Fruit fly (Drosophila melanogaster) whole organism, embryonic: ENCODE measurements around the gene barc.

Experiments used
- Abd-B ChIP-seq: fragments of 200-800 bp; sonication (Bioruptor generic); optimal IDR thresholded peaks from 2 replicates; lab custom pipeline; 2018; ENCODE audit warnings: missing biosample characterization, mild to moderate bottlenecking, missing genetic modification characterization, moderate library complexity
- Adf1 ChIP-seq: fragments of 200-800 bp; sonication (Bioruptor generic); IDR thresholded peaks from 2 replicates; pipeline ENCODE4 v1.3.6; 2022; ENCODE audit warnings: missing biosample characterization, missing genetic modification characterization
- Asciz ChIP-seq: fragments of 200-800 bp; sonication (Bioruptor generic); optimal IDR thresholded peaks from 2 replicates; lab custom pipeline; 2017; ENCODE audit warnings: missing biosample characterization, mild to moderate bottlenecking, missing genetic modification characterization, missing genetic modification reagents
- Awh ChIP-seq: fragments of 200-800 bp; sonication (Bioruptor generic); IDR thresholded peaks from 2 replicates; pipeline ENCODE4, ENCODE4 v1.3.6; 2022; ENCODE audit warnings: missing biosample characterization, missing genetic modification characterization
- CG10654 ChIP-seq: fragments of 200-800 bp; sonication (Bioruptor generic); optimal IDR thresholded peaks from 2 replicates; lab custom pipeline; 2016; ENCODE audit warnings: missing biosample characterization, missing genetic modification characterization
- CG14050 ChIP-seq: fragments of 200-800 bp; sonication (Bioruptor generic); IDR thresholded peaks from 3 replicates; pipeline ENCODE4 v1.3.6; 2022; ENCODE audit warnings: missing biosample characterization, missing genetic modification characterization
- CG14860 ChIP-seq: fragments of 200-800 bp; sonication (Bioruptor generic); IDR thresholded peaks from 3 replicates; pipeline ENCODE4 v1.3.6; 2022; ENCODE audit warnings: missing biosample characterization, missing genetic modification characterization; ENCODE audit not compliant: partially characterized antibody
- CG1529 ChIP-seq: fragments of 200-800 bp; sonication (Bioruptor generic); optimal IDR thresholded peaks from 3 replicates; lab custom pipeline; 2018; ENCODE audit warnings: missing biosample characterization, missing genetic modification characterization
- CG1603 ChIP-seq: fragments of 200-800 bp; sonication (Bioruptor generic); optimal IDR thresholded peaks from 2 replicates; lab custom pipeline; 2019; ENCODE audit warnings: missing biosample characterization, mild to moderate bottlenecking, missing genetic modification characterization, moderate library complexity
- CG17328 ChIP-seq: fragments of 200-800 bp; sonication (Bioruptor generic); IDR thresholded peaks from 2 replicates; pipeline ENCODE4 v1.3.6; 2022; ENCODE audit warnings: missing biosample characterization, missing genetic modification characterization
- CG17912 ChIP-seq: fragments of 200-800 bp; sonication (Bioruptor generic); optimal IDR thresholded peaks from 2 replicates; lab custom pipeline; 2018; ENCODE audit warnings: missing biosample characterization, mild to moderate bottlenecking, missing genetic modification characterization
- CG33557 ChIP-seq: fragments of 200-800 bp; sonication (Bioruptor generic); optimal IDR thresholded peaks from 2 replicates; lab custom pipeline; 2019; ENCODE audit warnings: missing biosample characterization, mild to moderate bottlenecking, missing genetic modification characterization, moderate library complexity
- CG6175 ChIP-seq: fragments of 200-800 bp; sonication (Bioruptor generic); IDR thresholded peaks from 3 replicates; pipeline ENCODE4 v1.3.6; 2022; ENCODE audit warnings: missing biosample characterization, missing genetic modification characterization
- CG6272 ChIP-seq: fragments of 200-800 bp; sonication (Bioruptor generic); IDR thresholded peaks from 2 replicates; pipeline ENCODE4 v1.3.6; 2022; ENCODE audit warnings: missing biosample characterization, missing genetic modification characterization
- CG6683 ChIP-seq: fragments of 200-800 bp; sonication (Bioruptor generic); optimal IDR thresholded peaks from 2 replicates; lab custom pipeline; 2017; ENCODE audit warnings: missing biosample characterization, mild to moderate bottlenecking, missing genetic modification characterization, missing genetic modification reagents
- CG6791 ChIP-seq: fragments of 200-800 bp; sonication (Bioruptor generic); IDR thresholded peaks from 3 replicates; pipeline ENCODE4 v1.3.6; 2022; ENCODE audit warnings: missing biosample characterization, missing genetic modification characterization; ENCODE audit not compliant: partially characterized antibody
- CG7963 ChIP-seq: fragments of 200-800 bp; sonication (Bioruptor generic); IDR thresholded peaks from 3 replicates; pipeline ENCODE4 v1.3.6; 2022; ENCODE audit warnings: missing biosample characterization, missing genetic modification characterization; ENCODE audit not compliant: partially characterized antibody
- CG8924 ChIP-seq: fragments of 200-800 bp; optimal IDR thresholded peaks from 3 replicates; lab custom pipeline; 2019; ENCODE audit warnings: missing biosample characterization, mild to moderate bottlenecking, missing genetic modification characterization, moderate library complexity
- CG9876 ChIP-seq: fragments of 200-800 bp; sonication (Bioruptor generic); optimal IDR thresholded peaks from 2 replicates; lab custom pipeline; 2016; ENCODE audit warnings: missing biosample characterization, missing genetic modification characterization
- Dip3 ChIP-seq: fragments of 200-800 bp; sonication (Bioruptor generic); optimal IDR thresholded peaks from 3 replicates; lab custom pipeline; 2016; ENCODE audit warnings: missing biosample characterization, missing genetic modification characterization
- H2.0 ChIP-seq: fragments of 200-800 bp; sonication (Bioruptor generic); IDR thresholded peaks from 2 replicates; pipeline ENCODE4 v1.3.6; 2022; ENCODE audit warnings: missing biosample characterization, missing genetic modification characterization
- HLH4C ChIP-seq: fragments of 200-800 bp; sonication (Bioruptor generic); IDR thresholded peaks from 3 replicates; pipeline ENCODE4 v1.3.6; 2022; ENCODE audit warnings: missing biosample characterization, missing genetic modification characterization; ENCODE audit not compliant: partially characterized antibody
- Hsf ChIP-seq: fragments of 200-800 bp; sonication (Bioruptor generic); optimal IDR thresholded peaks from 3 replicates; lab custom pipeline; 2016; ENCODE audit warnings: missing biosample characterization, missing genetic modification characterization
- Poxn ChIP-seq: fragments of 200-800 bp; sonication (Bioruptor generic); IDR thresholded peaks from 2 replicates; pipeline ENCODE4 v1.3.6; 2022; ENCODE audit warnings: missing biosample characterization, missing genetic modification characterization
- TFAM ChIP-seq: fragments of 200-800 bp; sonication (Bioruptor generic); optimal IDR thresholded peaks from 2 replicates; lab custom pipeline; 2017; ENCODE audit warnings: missing biosample characterization, missing genetic modification characterization, inconsistent platforms
- Tbp ChIP-seq: fragments of >200 bp; optimal IDR thresholded peaks from 2 replicates; lab custom pipeline; 2018; ENCODE audit warnings: missing biosample characterization, missing genetic modification characterization
- ap ChIP-seq: fragments of 200-800 bp; sonication (Bioruptor generic); IDR thresholded peaks from 2 replicates; pipeline ENCODE4 v1.3.6; 2022; ENCODE audit warnings: missing biosample characterization, missing genetic modification characterization
- az2 ChIP-seq: fragments of 200-800 bp; sonication (Bioruptor generic); optimal IDR thresholded peaks from 3 replicates; lab custom pipeline; 2016; ENCODE audit warnings: missing biosample characterization, missing genetic modification characterization
- dm ChIP-seq: fragments of 200-800 bp; sonication (Bioruptor generic); optimal IDR thresholded peaks from 3 replicates; lab custom pipeline; 2016; ENCODE audit warnings: missing biosample characterization, missing genetic modification characterization
- exex ChIP-seq: fragments of 200-800 bp; sonication (Bioruptor generic); optimal IDR thresholded peaks from 4 replicates; lab custom pipeline; 2018; ENCODE audit warnings: missing biosample characterization, mild to moderate bottlenecking, missing genetic modification characterization, moderate library complexity
- fd3F ChIP-seq: fragments of 200-800 bp; sonication (Bioruptor generic); optimal IDR thresholded peaks from 2 replicates; lab custom pipeline; 2018; ENCODE audit warnings: missing biosample characterization, mild to moderate bottlenecking, missing genetic modification characterization, moderate library complexity
- fru ChIP-seq: fragments of >200 bp; optimal IDR thresholded peaks from 2 replicates; lab custom pipeline; 2017
- fu2 ChIP-seq: fragments of 200-800 bp; sonication (Bioruptor generic); optimal IDR thresholded peaks from 2 replicates; lab custom pipeline; 2016; ENCODE audit warnings: missing biosample characterization, missing genetic modification characterization
- gem ChIP-seq: fragments of 200-800 bp; sonication (Bioruptor generic); optimal IDR thresholded peaks from 2 replicates; lab custom pipeline; 2019; ENCODE audit warnings: missing biosample characterization, mild to moderate bottlenecking, missing genetic modification characterization, moderate library complexity
- lbe ChIP-seq: fragments of 200-800 bp; sonication (Bioruptor generic); optimal IDR thresholded peaks from 2 replicates; lab custom pipeline; 2016; ENCODE audit warnings: missing biosample characterization, mild to moderate bottlenecking, missing genetic modification characterization
- pb ChIP-seq: fragments of 200-800 bp; sonication (Bioruptor generic); optimal IDR thresholded peaks from 3 replicates; lab custom pipeline; 2016; ENCODE audit warnings: missing biosample characterization, missing genetic modification characterization
- ranshi ChIP-seq: fragments of 200-800 bp; sonication (Bioruptor generic); IDR thresholded peaks from 2 replicates; pipeline ENCODE4 v1.3.6; 2022; ENCODE audit warnings: missing biosample characterization, missing genetic modification characterization
- salm ChIP-seq: fragments of 200-800 bp; sonication (Bioruptor generic); optimal IDR thresholded peaks from 2 replicates; lab custom pipeline; 2018; ENCODE audit warnings: missing biosample characterization, mild to moderate bottlenecking, missing genetic modification characterization
- sim ChIP-seq: fragments of 200-800 bp; sonication (Bioruptor generic); IDR thresholded peaks from 2 replicates; pipeline ENCODE4 v1.3.6; 2022; ENCODE audit warnings: missing biosample characterization, missing genetic modification characterization
- slp2 ChIP-seq: fragments of 200-800 bp; sonication (Bioruptor generic); optimal IDR thresholded peaks from 2 replicates; lab custom pipeline; 2016; ENCODE audit warnings: missing biosample characterization, missing genetic modification characterization
- tgo ChIP-seq: fragments of 200-800 bp; sonication (Bioruptor generic); IDR thresholded peaks from 3 replicates; pipeline ENCODE4 v1.3.6; 2022; ENCODE audit warnings: missing biosample characterization, missing genetic modification characterization
- tna ChIP-seq: fragments of 200-800 bp; sonication (Bioruptor generic); IDR thresholded peaks from 2 replicates; pipeline ENCODE4 v1.3.6; 2022; ENCODE audit warnings: missing biosample characterization, missing genetic modification characterization; ENCODE audit not compliant: partially characterized antibody
- toy ChIP-seq: fragments of 200-800 bp; sonication (Bioruptor generic); IDR thresholded peaks from 2 replicates; pipeline ENCODE4 v1.3.6; 2022; ENCODE audit warnings: missing biosample characterization, missing genetic modification characterization
- twi ChIP-seq: fragments of 200-800 bp; optimal IDR thresholded peaks from 2 replicates; lab custom pipeline; 2019; ENCODE audit warnings: missing biosample characterization, mild to moderate bottlenecking, missing genetic modification characterization, moderate library complexity
- vnd ChIP-seq: fragments of 200-800 bp; sonication (Bioruptor generic); IDR thresholded peaks from 3 replicates; pipeline ENCODE4 v1.3.6; 2022; ENCODE audit warnings: missing biosample characterization, missing genetic modification characterization; ENCODE audit not compliant: partially characterized antibody
- wek ChIP-seq: fragments of 200-800 bp; sonication (Bioruptor generic); optimal IDR thresholded peaks from 3 replicates; lab custom pipeline; 2018; ENCODE audit warnings: missing biosample characterization, mild to moderate bottlenecking, missing genetic modification characterization, moderate library complexity
- zf30C ChIP-seq: fragments of 200-800 bp; sonication (Bioruptor generic); optimal IDR thresholded peaks from 3 replicates; lab custom pipeline; 2018; ENCODE audit warnings: missing biosample characterization, mild to moderate bottlenecking, missing genetic modification characterization

barc gene

DNA sequence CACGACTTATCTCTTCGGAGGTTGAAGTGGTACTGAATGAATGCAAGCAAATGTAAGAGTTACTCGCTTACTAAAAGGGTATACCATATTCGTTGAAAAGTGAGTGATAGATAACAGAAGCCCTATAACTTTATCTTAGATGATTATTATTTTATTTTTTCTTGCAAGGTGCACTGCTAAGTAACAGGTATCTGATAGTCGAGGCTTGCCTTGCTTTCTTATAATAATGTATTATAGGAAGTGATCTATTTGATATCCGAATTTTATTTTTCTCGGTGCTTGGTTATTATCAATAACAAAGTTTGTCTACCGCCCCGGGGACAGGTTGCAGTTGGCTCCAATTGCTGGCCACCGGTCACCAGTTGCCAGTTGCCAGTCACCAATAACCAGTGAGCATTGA is 61.7 kb downstream of the barc start:
- TF ChIP-seq HLH4C (peak; percentile 64; the same call in 2 of the 3 replicates), CG14050 (GFP tag; lab: Robert Waterston, UW) (no peak), Awh (GFP tag; lab: Robert Waterston, UW) (no peak), CG17328 (GFP tag; lab: Robert Waterston, UW) (no peak), pb (GFP tag; lab: Kevin White, UChicago) (no peak), gem (tag; lab: Kevin White, UChicago) (no peak), Dip3 (GFP tag; lab: Kevin White, UChicago) (no peak), CG7963 (peak; percentile 50; the same call in 1 of the 3 replicates), sim (GFP tag; lab: Robert Waterston, UW) (no peak), fru (lab: Kevin White, UChicago) (no peak), dm (GFP tag; lab: Kevin White, UChicago) (no peak), CG6272 (no peak), TFAM (GFP tag; lab: Kevin White, UChicago) (no peak), tna (GFP tag; lab: Robert Waterston, UW) (peak; percentile 51; the same call in 1 of the 2 replicates), Asciz (GFP tag; lab: Kevin White, UChicago) (no peak), Abd-B (no peak), tgo (GFP tag; lab: Robert Waterston, UW) (no peak), twi (tag; lab: Kevin White, UChicago) (no peak), CG8924 (tag; lab: Kevin White, UChicago) (no peak), Hsf (no peak), fu2 (GFP tag; lab: Kevin White, UChicago) (no peak), salm (tag; lab: Kevin White, UChicago) (no peak), slp2 (GFP tag; lab: Kevin White, UChicago) (no peak), wek (no peak), az2 (GFP tag; lab: Kevin White, UChicago) (no peak), exex (no peak), Tbp (GFP tag; lab: Kevin White, UChicago) (no peak), Adf1 (GFP tag; lab: Robert Waterston, UW) (no peak), H2.0 (GFP tag; lab: Robert Waterston, UW) (no peak), lbe (GFP tag; lab: Kevin White, UChicago) (no peak), vnd (0 out of 3 replicates have a peak, but pooled peaks have one; percentile 16), CG14860 (0 out of 3 replicates have a peak, but pooled peaks have one; percentile 39), CG9876 (GFP tag; lab: Kevin White, UChicago) (no peak), CG6683 (GFP tag; lab: Kevin White, UChicago) (no peak), ranshi (GFP tag; lab: Robert Waterston, UW) (no peak), zf30C (GFP tag; lab: Kevin White, UChicago) (no peak), CG33557 (GFP tag; lab: Kevin White, UChicago) (no peak), ap (GFP tag; lab: Robert Waterston, UW) (no peak), toy (GFP tag; lab: Robert Waterston, UW) (no peak), CG1529 (GFP tag; lab: Kevin White, UChicago) (no peak), CG6791 (GFP tag; lab: Robert Waterston, UW) (peak; percentile 50; the same call in 1 of the 3 replicates), CG1603 (tag; lab: Kevin White, UChicago) (no peak), CG6175 (GFP tag; lab: Robert Waterston, UW) (no peak), Poxn (GFP tag; lab: Robert Waterston, UW) (no peak), CG17912 (GFP tag; lab: Kevin White, UChicago) (no peak), CG10654 (GFP tag; lab: Kevin White, UChicago) (no peak), fd3F (GFP tag; lab: Kevin White, UChicago) (no peak)
